Worm (Caenorhabditis elegans) whole organism, late embryonic: ENCODE results near the gene lsm-5.
"Not testable (repeated sequence)": the region's sequence is repeated elsewhere in the genome, so short reads cannot be mapped to it uniquely, and the experiment has no call there.

Experiments used
- hlh-13 ChIP-seq: fragments of 200-800 bp; sonication (Bioruptor generic); optimal IDR thresholded peaks from 2 replicates; lab custom pipeline; 2018; ENCODE audit warnings: mild to moderate bottlenecking, missing genetic modification characterization, missing compliant biosample characterization
- nhr-11 ChIP-seq: fragments of 150-350 bp; optimal IDR thresholded peaks from 2 replicates; lab custom pipeline; 2014; ENCODE audit warnings: missing biosample characterization, missing genetic modification characterization

ce11 chrV:15581440-15581839 lies 11.3 kb downstream of the lsm-5 start:
- not testable (repeated sequence) for TF ChIP-seq hlh-13 (GFP tag; lab: Kevin White, UChicago); nhr-11 (tag; lab: Kevin White, UChicago)
